Fruit fly (Drosophila melanogaster): ENCODE results near the gene CG15172.

Gene CG15172

dm6 chr2L:19064706-19065105 is 42.5 kb downstream of the CG15172 start, which contains the start of gene CG17343 (continued):
- peak; percentile 53 for TF ChIP-seq E2f2 (GFP tag; IDR thresholded peaks at IDR 0.05)
- peak; percentile 3 for TF ChIP-seq CoRest (tag; optimal IDR thresholded peaks at IDR 0.05)
- no peak for TF ChIP-seq CG7745 (tag; optimal IDR thresholded peaks at IDR 0.05)
- TF ChIP-seq Opbp (GFP tag; IDR thresholded peaks at IDR 0.05; ENCODE audit: partially characterized antibody), result peak; percentile 91; the same call in 2 of the 3 replicates
- no peak for TF ChIP-seq z (GFP tag; IDR thresholded peaks at IDR 0.05)
- peak; percentile 67 for TF ChIP-seq CG11504 (tag; optimal IDR thresholded peaks at IDR 0.05)
- peak; percentile 41 for TF ChIP-seq CG12659 (GFP tag; optimal IDR thresholded peaks at IDR 0.05)
- no peak for TF ChIP-seq Six4 (GFP tag; optimal IDR thresholded peaks at IDR 0.05)
- peak; percentile 91 for TF ChIP-seq Dref (GFP tag; IDR thresholded peaks at IDR 0.05)
- no peak for TF ChIP-seq Meics (GFP tag; optimal IDR thresholded peaks at IDR 0.05)
- no peak for TF ChIP-seq Eip74EF (GFP tag; optimal IDR thresholded peaks at IDR 0.05)
- TF ChIP-seq amos (GFP tag; IDR thresholded peaks at IDR 0.05; ENCODE audit: partially characterized antibody), result peak; percentile 86
- peak; percentile 91 for TF ChIP-seq Bgb (GFP tag; IDR thresholded peaks at IDR 0.05; ENCODE audit: partially characterized antibody)
- TF ChIP-seq MBD-R2 (GFP tag; IDR thresholded peaks at IDR 0.05), result peak; percentile 86
- no peak for TF ChIP-seq CG17359 (tag; optimal IDR thresholded peaks at IDR 0.05)
- TF ChIP-seq repo (GFP tag; optimal IDR thresholded peaks at IDR 0.05), result no peak
- peak; percentile 94 for TF ChIP-seq CG14860 (GFP tag; IDR thresholded peaks at IDR 0.05; ENCODE audit: partially characterized antibody)
- no peak for TF ChIP-seq CG10209 (GFP tag; optimal IDR thresholded peaks at IDR 0.05)
- TF ChIP-seq Camta (GFP tag; optimal IDR thresholded peaks at IDR 0.05), result no peak
- peak; percentile 98 for TF ChIP-seq zen2 (GFP tag; IDR thresholded peaks at IDR 0.05; ENCODE audit: partially characterized antibody)
- TF ChIP-seq HLH4C (GFP tag; IDR thresholded peaks at IDR 0.05; ENCODE audit: partially characterized antibody), result peak; percentile 99
- TF ChIP-seq CG8359 (GFP tag; optimal IDR thresholded peaks at IDR 0.05; ENCODE audit: borderline replicate concordance), result no peak
- TF ChIP-seq CG17829 (tag; optimal IDR thresholded peaks at IDR 0.05), result no peak
- peak; percentile 98 for TF ChIP-seq mld (GFP tag; IDR thresholded peaks at IDR 0.05; ENCODE audit: partially characterized antibody)
- peak; percentile 72; the same call in 2 of the 3 replicates for TF ChIP-seq knrl (GFP tag; IDR thresholded peaks at IDR 0.05; ENCODE audit: partially characterized antibody)
- TF ChIP-seq CG4424 (GFP tag; optimal IDR thresholded peaks at IDR 0.05), result no peak
- TF ChIP-seq sna (GFP tag; IDR thresholded peaks at IDR 0.05; ENCODE audit: partially characterized antibody), result peak; percentile 82
- TF ChIP-seq org-1 (GFP tag; optimal IDR thresholded peaks at IDR 0.05), result no peak
- TF ChIP-seq Myb (GFP tag; optimal IDR thresholded peaks at IDR 0.05), result peak; percentile 33
- peak; percentile 5 for TF ChIP-seq CG30020 (tag; optimal IDR thresholded peaks at IDR 0.05)
- no peak for TF ChIP-seq CG12299 (tag; optimal IDR thresholded peaks at IDR 0.05)
- peak; percentile 24 for TF ChIP-seq CG14710 (tag; optimal IDR thresholded peaks at IDR 0.05)
- no peak for TF ChIP-seq insv (GFP tag; optimal IDR thresholded peaks at IDR 0.05)
- no peak for TF ChIP-seq CG15601 (tag; optimal IDR thresholded peaks at IDR 0.05)
- peak; percentile 46 for TF ChIP-seq trem (tag; optimal IDR thresholded peaks at IDR 0.05)
- peak; percentile 68 for TF ChIP-seq stwl (tag; optimal IDR thresholded peaks at IDR 0.05)
- TF ChIP-seq CG2129 (GFP tag; IDR thresholded peaks at IDR 0.05; ENCODE audit: partially characterized antibody), result peak; percentile 32; the same call in 1 of the 2 replicates
- TF ChIP-seq Med (GFP tag), result peak; percentile 40
- TF ChIP-seq Mad (GFP tag; optimal IDR thresholded peaks at IDR 0.05), result no peak
- peak; percentile 93; the same call in 3 of the 4 replicates for TF ChIP-seq chinmo (GFP tag; IDR thresholded peaks at IDR 0.05; ENCODE audit: partially characterized antibody)
- no peak for TF ChIP-seq scrt (GFP tag; optimal IDR thresholded peaks at IDR 0.05)
- TF ChIP-seq Doc3 (GFP tag; IDR thresholded peaks at IDR 0.05; ENCODE audit: partially characterized antibody), result peak; percentile 77
- no peak for TF ChIP-seq CG2678 (tag; optimal IDR thresholded peaks at IDR 0.05)
- TF ChIP-seq CG34224 (GFP tag; IDR thresholded peaks at IDR 0.05; ENCODE audit: partially characterized antibody), result peak; percentile 96
- TF ChIP-seq schlank (tag; optimal IDR thresholded peaks at IDR 0.05), result no peak
- TF ChIP-seq tna (GFP tag; IDR thresholded peaks at IDR 0.05; ENCODE audit: partially characterized antibody), result peak; percentile 98
- TF ChIP-seq Fer3 (tag; optimal IDR thresholded peaks at IDR 0.05), result no peak
- TF ChIP-seq E2f1 (GFP tag; IDR thresholded peaks at IDR 0.05), result no peak
